Worm (Caenorhabditis elegans): ENCODE measurements around the gene ace-4.

The ace-4 gene

DNA sequence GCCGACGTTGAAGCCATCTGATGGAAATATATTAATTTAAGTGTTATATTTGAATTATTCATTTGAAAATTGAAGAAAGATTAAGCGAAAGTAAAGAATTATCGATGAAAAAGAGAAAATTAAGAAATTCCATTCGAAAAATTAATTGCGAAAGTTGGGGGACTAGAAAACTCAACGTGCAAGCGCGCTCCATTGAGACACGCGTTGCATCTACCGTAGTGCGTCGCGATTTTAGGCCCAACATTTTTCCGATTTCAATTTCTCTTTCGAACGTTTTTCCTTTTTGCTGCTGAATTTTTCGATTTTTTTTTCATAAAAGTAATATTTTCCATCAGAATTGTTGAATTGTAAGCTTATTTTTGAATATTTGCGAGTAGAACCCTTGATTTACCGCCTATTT is 43.5 kb upstream of the ace-4 start, which contains the start of gene Y48B6A.1 (continued):
- peak; percentile 50 to 62; a peak in 1 of 4 replicates for TF ChIP-seq madf-5 (GFP tag; IDR thresholded peaks at IDR 0.05)
- no peak for TF ChIP-seq nhr-41 (GFP tag; IDR thresholded peaks at IDR 0.05)
- TF ChIP-seq egl-27 (tag; optimal IDR thresholded peaks at IDR 0.05): no peak
- TF ChIP-seq ceh-82 (tag; optimal IDR thresholded peaks at IDR 0.05): no peak
- TF ChIP-seq daf-12 (tag; optimal IDR thresholded peaks at IDR 0.05): no peak
- TF ChIP-seq nhr-25 (tag; optimal IDR thresholded peaks at IDR 0.05; ENCODE audit: borderline replicate concordance, insufficient read depth): peak; percentile 77
- peak; percentile 73 for TF ChIP-seq ama-1 (optimal IDR thresholded peaks at IDR 0.05)
- TF ChIP-seq Y75B8A.6 (GFP tag; IDR thresholded peaks at IDR 0.05): no peak
- no peak for TF ChIP-seq R02D3.7 (tag; optimal IDR thresholded peaks at IDR 0.05)
- TF ChIP-seq ceh-44 (GFP tag; IDR thresholded peaks at IDR 0.05): peak; percentile 89
- TF ChIP-seq cey-2 (tag; optimal IDR thresholded peaks at IDR 0.05; ENCODE audit: borderline replicate concordance, insufficient read depth): no peak
- no peak for TF ChIP-seq daf-8 (GFP tag; IDR thresholded peaks at IDR 0.05)
- TF ChIP-seq unc-130 (GFP tag; optimal IDR thresholded peaks at IDR 0.05): peak; percentile 97
- TF ChIP-seq hmg-1.1 (GFP tag; IDR thresholded peaks at IDR 0.05): peak; percentile 82
- TF ChIP-seq aly-2 (tag; optimal IDR thresholded peaks at IDR 0.05): no peak
- no peak for TF ChIP-seq zip-11 (GFP tag; IDR thresholded peaks at IDR 0.05)
- TF ChIP-seq daf-16 (GFP tag; optimal IDR thresholded peaks at IDR 0.05): peak in 1 of 2 experiments; percentile 16
- TF ChIP-seq daf-16 (tag; optimal IDR thresholded peaks at IDR 0.05): peak; percentile 74
- no peak for TF ChIP-seq attf-4 (tag; optimal IDR thresholded peaks at IDR 0.05)
- peak; percentile 92 for TF ChIP-seq nhr-11 (tag; optimal IDR thresholded peaks at IDR 0.05)
- TF ChIP-seq mxl-2 (GFP tag; conservative IDR thresholded peaks at IDR 0.05): 0 out of 2 replicates have a peak, but pooled peaks have one; percentile 42
- TF ChIP-seq nhr-237 (tag; optimal IDR thresholded peaks at IDR 0.05): no peak
- peak; percentile 84 for TF ChIP-seq dmd-6 (GFP tag; IDR thresholded peaks at IDR 0.05)
- TF ChIP-seq hif-1 (tag; optimal IDR thresholded peaks at IDR 0.05): peak in 1 of 2 experiments; percentile 93
- peak; percentile 95 to 99 for TF ChIP-seq lsy-2 (tag; optimal IDR thresholded peaks at IDR 0.05)
- TF ChIP-seq gei-8 (GFP tag; optimal IDR thresholded peaks at IDR 0.05): no peak
- no peak for TF ChIP-seq ceh-32 (tag; optimal IDR thresholded peaks at IDR 0.05; ENCODE audit: poor library complexity)
- peak; percentile 88 for TF ChIP-seq lin-15B (tag; optimal IDR thresholded peaks at IDR 0.05)
- TF ChIP-seq mep-1 (tag; optimal IDR thresholded peaks at IDR 0.05): peak; percentile 94
- TF ChIP-seq ceh-28 (tag; optimal IDR thresholded peaks at IDR 0.05): no peak
- peak; percentile 83 for TF ChIP-seq hlh-30 (tag; optimal IDR thresholded peaks at IDR 0.05; ENCODE audit: insufficient read depth)
- TF ChIP-seq saeg-2 (GFP tag; IDR thresholded peaks at IDR 0.05): 0 out of 2 replicates have a peak, but pooled peaks have one; percentile 35
- 0 out of 2 replicates have a peak, but pooled peaks have one; percentile 64 for TF ChIP-seq egl-43 (GFP tag; IDR thresholded peaks at IDR 0.05)
- peak; percentile 59 for TF ChIP-seq snpc-4 (tag; optimal IDR thresholded peaks at IDR 0.05)
- no peak for TF ChIP-seq T20F7.1 (GFP tag; optimal IDR thresholded peaks at IDR 0.05)
- TF ChIP-seq Y105C5A.15 (GFP tag; IDR thresholded peaks at IDR 0.05): no peak
- TF ChIP-seq duxl-1 (tag; optimal IDR thresholded peaks at IDR 0.05; ENCODE audit: poor library complexity): peak; percentile 88
- TF ChIP-seq dmd-9 (GFP tag; IDR thresholded peaks at IDR 0.05): peak; percentile 92

- TF ChIP-seq lir-3 (tag; optimal IDR thresholded peaks at IDR 0.05) (no peak), F10B5.3 (tag; optimal IDR thresholded peaks at IDR 0.05) (no peak), ceh-28 (tag; optimal IDR thresholded peaks at IDR 0.05) (no peak), lin-29 (GFP tag; IDR thresholded peaks at IDR 0.05) (no peak), ceh-32 (tag; optimal IDR thresholded peaks at IDR 0.05; ENCODE audit: poor library complexity) (no peak), jun-1 (tag; optimal IDR thresholded peaks at IDR 0.05) (no peak), egl-27 (tag; optimal IDR thresholded peaks at IDR 0.05) (no peak), zip-11 (GFP tag; IDR thresholded peaks at IDR 0.05) (no peak), daf-19 (GFP tag; conservative IDR thresholded peaks at IDR 0.05) (no peak), unc-130 (GFP tag; optimal IDR thresholded peaks at IDR 0.05) (peak; percentile 54), lin-13 (GFP tag; optimal IDR thresholded peaks at IDR 0.05) (no peak), nhr-6 (tag; optimal IDR thresholded peaks at IDR 0.05) (no peak), dmd-8 (GFP tag; IDR thresholded peaks at IDR 0.05) (no peak), ceh-20 (GFP tag; IDR thresholded peaks at IDR 0.05) (no peak), aly-2 (tag; optimal IDR thresholded peaks at IDR 0.05) (no peak), snpc-4 (tag; optimal IDR thresholded peaks at IDR 0.05) (no peak), mdl-1 (tag; optimal IDR thresholded peaks at IDR 0.05) (no peak), spr-3 (GFP tag; optimal IDR thresholded peaks at IDR 0.05) (peak; percentile 37), egl-43 (GFP tag; IDR thresholded peaks at IDR 0.05) (peak; percentile 52)
These were observed 42.4 kb upstream of the ace-4 start, which contains the start of the genes rpl-43 and xrn-2 for ce11 chrII:14155259-14156023. Gene rpl-43, plus strand, starts transcription at chrII:14155294. Gene xrn-2, plus strand, starts transcription at chrII:14155768.
